Fruit fly (Drosophila melanogaster): ENCODE data around the gene Srrm1.

Srrm1 gene

dm6 chr3L:13068293-13068692, 31.7 kb downstream of the Srrm1 start (continued):
- TF ChIP-seq cg (GFP tag; optimal IDR thresholded peaks at IDR 0.05) (no peak), CG11504 (tag; optimal IDR thresholded peaks at IDR 0.05) (peak; percentile 10), CG15601 (tag; optimal IDR thresholded peaks at IDR 0.05) (peak; percentile 14), bsh (GFP tag; optimal IDR thresholded peaks at IDR 0.05) (peak in 1 of 2 experiments; percentile 60), Nf-YC (tag; optimal IDR thresholded peaks at IDR 0.05) (no peak), fru (optimal IDR thresholded peaks at IDR 0.05) (no peak), Optix (GFP tag; IDR thresholded peaks at IDR 0.05) (no peak), insv (GFP tag; optimal IDR thresholded peaks at IDR 0.05) (no peak), CG13894 (tag; optimal IDR thresholded peaks at IDR 0.05) (no peak), corto (GFP tag; optimal IDR thresholded peaks at IDR 0.05) (no peak), CkIIα-i1 (GFP tag; IDR thresholded peaks at IDR 0.05) (no peak), Kr (GFP tag; optimal IDR thresholded peaks at IDR 0.05) (no peak), CG2116 (GFP tag; optimal IDR thresholded peaks at IDR 0.05) (no peak), pum (GFP tag; optimal IDR thresholded peaks at IDR 0.05) (peak; percentile 20), Eip74EF (GFP tag; optimal IDR thresholded peaks at IDR 0.05) (no peak), tio (GFP tag; optimal IDR thresholded peaks at IDR 0.05) (peak; percentile 29), ato (GFP tag; IDR thresholded peaks at IDR 0.05; ENCODE audit: partially characterized antibody) (no peak), fu2 (GFP tag; optimal IDR thresholded peaks at IDR 0.05) (no peak), NC2β (GFP tag; optimal IDR thresholded peaks at IDR 0.05) (no peak), CG32532 (GFP tag; IDR thresholded peaks at IDR 0.05) (no peak), CG10274 (GFP tag; optimal IDR thresholded peaks at IDR 0.05) (no peak), sens (GFP tag) (peak; percentile 88), kay (GFP tag; optimal IDR thresholded peaks at IDR 0.05) (no peak), otp (GFP tag; IDR thresholded peaks at IDR 0.05) (0 out of 3 replicates have a peak, but pooled peaks have one; percentile 5), z (GFP tag; IDR thresholded peaks at IDR 0.05) (no peak), CG9609 (GFP tag; optimal IDR thresholded peaks at IDR 0.05) (no peak), CG17829 (tag; optimal IDR thresholded peaks at IDR 0.05) (peak; percentile 50), CG33557 (GFP tag; optimal IDR thresholded peaks at IDR 0.05) (peak; percentile 46), pnt (GFP tag; optimal IDR thresholded peaks at IDR 0.05) (peak; percentile 11), CG8290 (GFP tag; optimal IDR thresholded peaks at IDR 0.05) (peak; percentile 24), CG8290 (tag; optimal IDR thresholded peaks at IDR 0.05) (no peak), CG6683 (GFP tag; optimal IDR thresholded peaks at IDR 0.05) (no peak), CG7839 (tag; optimal IDR thresholded peaks at IDR 0.05) (peak; percentile 25), CG3065 (GFP tag; optimal IDR thresholded peaks at IDR 0.05) (peak; percentile 28), hb (GFP tag; IDR thresholded peaks at IDR 0.05; ENCODE audit: partially characterized antibody) (no peak), stc (GFP tag; IDR thresholded peaks at IDR 0.05) (no peak), Mrtf (GFP tag; IDR thresholded peaks at IDR 0.05) (no peak), en (GFP tag; optimal IDR thresholded peaks at IDR 0.05) (no peak), CG2202 (tag; optimal IDR thresholded peaks at IDR 0.05) (peak; percentile 44), CG31224 (GFP tag; IDR thresholded peaks at IDR 0.05) (no peak), Dbx (GFP tag; IDR thresholded peaks at IDR 0.05) (no peak), sug (tag; optimal IDR thresholded peaks at IDR 0.05) (no peak), run (tag; optimal IDR thresholded peaks at IDR 0.05) (no peak), CG11093 (GFP tag; IDR thresholded peaks at IDR 0.05) (no peak), CG1832 (GFP tag; optimal IDR thresholded peaks at IDR 0.05) (no peak), CG17328 (GFP tag; IDR thresholded peaks at IDR 0.05) (peak; percentile 47; the same call in 1 of the 2 replicates), E2f2 (GFP tag; IDR thresholded peaks at IDR 0.05) (no peak), CG11695 (GFP tag; IDR thresholded peaks at IDR 0.05) (no peak), CG30403 (GFP tag; optimal IDR thresholded peaks at IDR 0.05) (peak; percentile 41), CG17361 (GFP tag; IDR thresholded peaks at IDR 0.05) (peak; percentile 35; the same call in 1 of the 3 replicates), CG9876 (GFP tag; optimal IDR thresholded peaks at IDR 0.05) (no peak), ttk (GFP tag; IDR thresholded peaks at IDR 0.05) (no peak), wdn (GFP tag; IDR thresholded peaks at IDR 0.05) (no peak)
